Worm (Caenorhabditis elegans): ENCODE results near the gene C13C4.8.
"Not testable (repeated sequence)": the region's sequence is repeated elsewhere in the genome, so short reads cannot be mapped to it uniquely, and the experiment has no call there.

C13C4.8 gene

DNA sequence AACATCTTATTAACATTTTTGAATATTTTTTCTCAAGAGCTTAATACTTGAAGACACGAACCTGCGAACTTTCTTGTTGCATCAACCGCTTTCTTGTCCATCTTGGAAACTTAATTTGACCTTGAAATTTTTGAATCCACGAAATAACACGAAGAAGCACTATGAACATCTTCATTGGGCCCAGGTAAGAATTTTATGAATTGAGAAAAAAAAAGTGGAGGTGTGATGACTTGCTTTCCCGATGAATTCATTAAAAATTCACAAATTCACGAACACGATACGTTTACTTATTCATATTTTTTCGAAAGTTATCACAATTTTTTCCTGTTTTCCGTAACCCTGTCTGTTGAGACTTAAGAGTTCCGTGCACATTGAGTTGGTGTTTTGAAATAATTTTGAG is 12.9 kb downstream of the C13C4.8 start, which contains the start of gene C27A7.6:
Gene C27A7.6, minus strand, starts transcription at position 101 of the 400 bp plus-strand sequence.
- not testable (repeated sequence) for TF ChIP-seq Y55F3AM.14 (GFP tag; optimal IDR thresholded peaks at IDR 0.05); alr-1 (tag; optimal IDR thresholded peaks at IDR 0.05); dmd-4 (tag; optimal IDR thresholded peaks at IDR 0.05)

DNA sequence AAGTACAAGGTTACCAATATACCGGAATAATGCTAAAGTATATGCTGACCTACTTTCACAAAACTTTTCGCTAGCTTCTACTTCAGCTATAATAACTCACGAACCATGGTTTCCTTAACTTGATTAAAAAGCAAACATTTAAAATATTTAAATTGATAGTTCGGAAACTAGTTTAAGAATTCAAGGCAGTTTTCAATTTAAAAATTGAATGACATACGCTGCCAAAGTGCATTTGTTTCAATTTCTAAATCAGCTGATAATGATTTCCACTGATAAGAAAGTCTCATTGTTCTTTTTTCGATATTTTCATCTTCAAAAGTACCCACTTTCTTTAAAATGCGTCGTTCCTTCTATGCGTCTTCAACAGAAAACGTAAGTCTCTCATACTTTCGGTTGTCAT is 13.4 kb downstream of the C13C4.8 start, which contains the start of gene enpp-1:
Gene enpp-1, plus strand, starts transcription at position 301 of the 400 bp plus-strand sequence.
- not testable (repeated sequence) for TF ChIP-seq blmp-1 (tag; optimal IDR thresholded peaks at IDR 0.05; ENCODE audit: insufficient read depth); ceh-16 (tag; optimal IDR thresholded peaks at IDR 0.05); aly-2 (tag; optimal IDR thresholded peaks at IDR 0.05)

DNA sequence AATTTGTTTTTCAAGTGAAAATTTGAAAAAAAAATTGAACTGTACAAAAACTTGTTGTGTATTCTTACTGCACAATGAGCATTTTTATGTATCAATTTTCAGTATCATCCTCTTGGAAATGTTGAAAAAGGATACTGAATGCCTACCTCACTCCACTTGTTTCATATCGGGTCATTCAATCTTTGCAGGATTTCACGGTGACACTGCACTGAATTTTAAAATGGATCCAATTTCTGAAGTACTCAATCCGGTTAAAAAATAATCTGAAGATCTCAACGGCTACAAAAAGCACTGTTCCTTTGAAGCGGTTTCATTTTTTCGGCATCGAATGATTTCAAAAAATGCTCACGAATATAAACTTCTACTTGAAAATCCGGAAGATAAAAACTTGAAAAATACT is 20.1 kb downstream of the C13C4.8 start:
- TF ChIP-seq fos-1 (tag; optimal IDR thresholded peaks at IDR 0.05), result no peak
- TF ChIP-seq lsy-2 (tag; optimal IDR thresholded peaks at IDR 0.05), result no peak
- no peak for TF ChIP-seq nhr-12 (tag; optimal IDR thresholded peaks at IDR 0.05)
- TF ChIP-seq sma-9 (GFP tag; optimal IDR thresholded peaks at IDR 0.05), result no peak
- TF ChIP-seq sma-9 (tag; optimal IDR thresholded peaks at IDR 0.05), result no peak
- no peak for TF ChIP-seq ceh-82 (tag; optimal IDR thresholded peaks at IDR 0.05)
- TF ChIP-seq blmp-1 (tag; optimal IDR thresholded peaks at IDR 0.05; ENCODE audit: insufficient read depth), result no peak
- no peak for TF ChIP-seq mab-5 (tag; optimal IDR thresholded peaks at IDR 0.05)
- no peak for TF ChIP-seq R02D3.7 (tag; optimal IDR thresholded peaks at IDR 0.05)
- no peak for TF ChIP-seq skn-1 (tag; optimal IDR thresholded peaks at IDR 0.05)

DNA sequence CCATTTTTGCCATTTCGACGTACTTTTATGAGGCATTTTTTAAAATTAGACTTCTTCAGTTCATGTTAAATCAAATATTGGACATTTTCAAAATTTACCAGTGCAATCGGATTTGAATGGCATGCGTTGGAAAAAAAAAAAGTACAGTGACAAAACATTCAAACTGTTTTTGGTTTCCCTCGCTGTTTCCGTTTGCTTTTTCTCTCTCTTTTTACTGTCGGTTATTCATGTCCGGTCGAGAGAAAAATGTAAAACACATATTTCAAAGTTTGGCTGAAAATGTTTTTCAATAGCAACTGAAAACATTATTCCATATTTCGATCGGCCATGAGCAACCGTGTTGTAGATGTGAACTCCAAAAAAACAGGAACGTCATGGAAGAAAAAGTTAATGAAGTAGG is 22.8 kb downstream of the C13C4.8 start, which contains the start of gene C27A7.3:
Gene C27A7.3, plus strand, starts transcription at position 301 of the 400 bp plus-strand sequence.
- TF ChIP-seq Y55F3AM.14 (GFP tag; optimal IDR thresholded peaks at IDR 0.05) (no peak), nhr-12 (tag; optimal IDR thresholded peaks at IDR 0.05) (no peak), nhr-11 (tag; optimal IDR thresholded peaks at IDR 0.05) (no peak), R02D3.7 (tag; optimal IDR thresholded peaks at IDR 0.05) (no peak), nhr-77 (tag; optimal IDR thresholded peaks at IDR 0.05) (no peak), ZK546.5 (tag; optimal IDR thresholded peaks at IDR 0.05) (no peak), unc-62 (GFP tag; optimal IDR thresholded peaks at IDR 0.05) (no peak), ama-1 (optimal IDR thresholded peaks at IDR 0.05) (no peak), lsy-2 (tag; optimal IDR thresholded peaks at IDR 0.05) (no peak), F13H6.1 (tag; optimal IDR thresholded peaks at IDR 0.05) (no peak), C34F6.9 (tag; optimal IDR thresholded peaks at IDR 0.05) (no peak), sma-9 (GFP tag; optimal IDR thresholded peaks at IDR 0.05) (no peak), sma-9 (tag; optimal IDR thresholded peaks at IDR 0.05) (no peak), ztf-11 (tag; optimal IDR thresholded peaks at IDR 0.05) (no peak), crh-2 (tag; optimal IDR thresholded peaks at IDR 0.05) (no peak), elt-3 (tag; optimal IDR thresholded peaks at IDR 0.05) (no peak), fos-1 (tag; optimal IDR thresholded peaks at IDR 0.05) (no peak), peb-1 (tag; optimal IDR thresholded peaks at IDR 0.05) (no peak), nhr-25 (tag; optimal IDR thresholded peaks at IDR 0.05) (no peak)

DNA sequence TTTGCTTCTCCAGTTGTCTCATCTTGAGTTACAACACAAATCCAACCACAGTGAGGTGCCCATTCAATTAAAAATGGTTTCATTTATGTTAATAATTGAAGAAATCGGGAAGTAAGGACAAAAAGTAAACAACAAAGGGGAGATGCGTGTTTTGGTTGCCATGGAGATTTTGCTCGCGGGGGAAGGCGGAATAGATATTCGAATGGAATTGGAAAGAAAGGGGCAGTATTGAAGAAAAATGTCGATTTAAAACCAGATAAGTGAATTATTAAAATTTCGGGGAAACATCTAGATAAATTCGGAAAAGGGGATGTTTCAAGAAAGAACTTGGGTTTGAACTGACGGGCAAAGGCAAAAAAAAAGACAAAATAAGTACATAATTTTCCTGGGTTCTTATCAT is 32.8 kb downstream of the C13C4.8 start, which contains the start of gene che-11:
Gene che-11, minus strand, starts transcription at position 101 of the 400 bp plus-strand sequence.
- TF ChIP-seq alr-1 (tag; optimal IDR thresholded peaks at IDR 0.05), result no peak
- TF ChIP-seq snpc-4 (tag; optimal IDR thresholded peaks at IDR 0.05), result no peak
- TF ChIP-seq nhr-237 (tag; optimal IDR thresholded peaks at IDR 0.05), result no peak
- no peak for TF ChIP-seq nhr-21 (tag; optimal IDR thresholded peaks at IDR 0.05)
- TF ChIP-seq peb-1 (tag; optimal IDR thresholded peaks at IDR 0.05), result no peak
- no peak for TF ChIP-seq mab-5 (tag; optimal IDR thresholded peaks at IDR 0.05)
- TF ChIP-seq ztf-1 (GFP tag; conservative IDR thresholded peaks at IDR 0.05), result no peak
- TF ChIP-seq egl-27 (tag; optimal IDR thresholded peaks at IDR 0.05), result no peak
- TF ChIP-seq sem-4 (tag; optimal IDR thresholded peaks at IDR 0.05), result no peak
- no peak for TF ChIP-seq ztf-11 (tag; optimal IDR thresholded peaks at IDR 0.05)
- TF ChIP-seq gmeb-1 (tag; optimal IDR thresholded peaks at IDR 0.05), result no peak
- TF ChIP-seq crh-2 (tag; optimal IDR thresholded peaks at IDR 0.05), result no peak
- TF ChIP-seq nhr-6 (tag; optimal IDR thresholded peaks at IDR 0.05), result no peak
